Worm (Caenorhabditis elegans) whole organism, L4 larva: ENCODE measurements around the gene F10G2.1.
A peak's percentile ranks its signal among the peaks of the same experiment; 100 is the strongest.

Experiments used
- R02D3.7 ChIP-seq: fragments of 150-350 bp; sonication (generic microtip); optimal IDR thresholded peaks from 3 replicates; lab custom pipeline; 2014; ENCODE audit warnings: missing biosample characterization, missing genetic modification characterization
- Y105C5A.15 ChIP-seq: fragments of 200-800 bp; sonication (Bioruptor generic); IDR thresholded peaks from 2 replicates; pipeline ENCODE4 v1.3.6; 2022; ENCODE audit warnings: missing genetic modification characterization, missing compliant biosample characterization
- Y75B8A.6 ChIP-seq: fragments of 200-800 bp; sonication (Bioruptor generic); IDR thresholded peaks from 2 replicates; pipeline ENCODE4 v1.3.6; 2022; ENCODE audit warnings: missing genetic modification reagents, missing genetic modification characterization, missing compliant biosample characterization
- ama-1 ChIP-seq: fragments of 150-350 bp; optimal IDR thresholded peaks from 2 replicates; lab custom pipeline; 2014; ENCODE audit warnings: inconsistent platforms, mixed read lengths
- attf-4 ChIP-seq: sonication (generic microtip); optimal IDR thresholded peaks from 3 replicates; lab custom pipeline; 2017; ENCODE audit warnings: missing biosample characterization, missing genetic modification characterization
- ceh-82 ChIP-seq: sonication (generic microtip); optimal IDR thresholded peaks from 2 replicates; lab custom pipeline; 2017; ENCODE audit warnings: missing biosample characterization, missing genetic modification characterization
- cey-2 ChIP-seq: sonication (generic microtip); optimal IDR thresholded peaks from 3 replicates; lab custom pipeline; 2017; ENCODE audit warnings: missing genetic modification characterization, mild to moderate bottlenecking, missing compliant biosample characterization, antibody characterized with exemption, borderline replicate concordance; ENCODE audit not compliant: insufficient read depth
- ctbp-1 ChIP-seq: fragments of 200-800 bp; sonication (Bioruptor generic); IDR thresholded peaks from 2 replicates; pipeline ENCODE4 v1.3.6; 2022; ENCODE audit warnings: missing genetic modification reagents, missing genetic modification characterization, missing compliant biosample characterization
- daf-16 ChIP-seq, 3 experiments: sonication (generic microtip); optimal IDR thresholded peaks; 2 replicates each; lab custom pipeline; 2016 to 2017; ENCODE audit warnings: missing genetic modification characterization in 3 of 3, missing genetic modification reagents in 3 of 3, mild to moderate bottlenecking in 2 of 3, missing compliant biosample characterization in 2 of 3, missing biosample characterization in 1 of 3, moderate library complexity in 1 of 3
- daf-19 ChIP-seq: fragments of 200-800 bp; sonication (Bioruptor generic); conservative IDR thresholded peaks from 2 replicates; pipeline ENCODE4 v1.3.6; 2022; ENCODE audit warnings: missing genetic modification characterization, missing compliant biosample characterization
- dmd-6 ChIP-seq: fragments of 200-800 bp; sonication (Bioruptor generic); IDR thresholded peaks from 2 replicates; pipeline ENCODE4 v1.3.6; 2022; ENCODE audit warnings: missing genetic modification reagents, missing genetic modification characterization, missing compliant biosample characterization
- dpl-1 ChIP-seq: fragments of 150-350 bp; optimal IDR thresholded peaks from 2 replicates; lab custom pipeline; 2014; ENCODE audit warnings: missing biosample characterization, missing genetic modification reagents, missing genetic modification characterization
- duxl-1 ChIP-seq: sonication (generic microtip); optimal IDR thresholded peaks from 2 replicates; lab custom pipeline; 2016; ENCODE audit warnings: mild to moderate bottlenecking, missing genetic modification characterization, moderate library complexity, missing compliant biosample characterization; ENCODE audit not compliant: poor library complexity
- egl-43 ChIP-seq: fragments of 200-800 bp; sonication (Bioruptor generic); IDR thresholded peaks from 2 replicates; pipeline ENCODE4 v1.3.6; 2022; ENCODE audit warnings: missing genetic modification reagents, missing genetic modification characterization, missing compliant biosample characterization
- gei-8 ChIP-seq: fragments of 200-800 bp; sonication (Bioruptor generic); optimal IDR thresholded peaks from 2 replicates; lab custom pipeline; 2018; ENCODE audit warnings: mild to moderate bottlenecking, missing genetic modification characterization, missing compliant biosample characterization
- hif-1 ChIP-seq, 2 experiments: sonication (generic microtip); optimal IDR thresholded peaks; 2 replicates each; lab custom pipeline; 2016 to 2017; ENCODE audit warnings: missing compliant biosample characterization in 2 of 2, missing genetic modification characterization in 2 of 2, missing genetic modification reagents in 2 of 2, missing genotype in 2 of 2, mild to moderate bottlenecking in 1 of 2
- hlh-11 ChIP-seq: fragments of 200-800 bp; sonication (Bioruptor generic); optimal IDR thresholded peaks from 2 replicates; lab custom pipeline; 2018; ENCODE audit warnings: mild to moderate bottlenecking, missing genetic modification characterization, missing compliant biosample characterization
- hlh-30 ChIP-seq: sonication (generic microtip); optimal IDR thresholded peaks from 2 replicates; lab custom pipeline; 2017; ENCODE audit warnings: antibody characterized with exemption, mild to moderate bottlenecking, missing genetic modification characterization, missing compliant biosample characterization; ENCODE audit not compliant: insufficient read depth
- lin-1 ChIP-seq: fragments of 200-800 bp; sonication (Bioruptor generic); IDR thresholded peaks from 2 replicates; pipeline ENCODE4 v1.3.6; 2022; ENCODE audit warnings: missing genetic modification reagents, missing genetic modification characterization, missing compliant biosample characterization
- mes-2 ChIP-seq: sonication (generic microtip); optimal IDR thresholded peaks from 2 replicates; lab custom pipeline; 2016; ENCODE audit warnings: missing genotype, mild to moderate bottlenecking, missing genetic modification characterization, missing compliant biosample characterization; ENCODE audit not compliant: poor library complexity, severe bottlenecking
- mxl-2 ChIP-seq: fragments of 200-800 bp; sonication (Bioruptor generic); conservative IDR thresholded peaks from 2 replicates; pipeline ENCODE4 v1.3.6; 2022; ENCODE audit warnings: missing genetic modification reagents, missing genetic modification characterization, missing compliant biosample characterization
- nhr-10 ChIP-seq: fragments of 150-350 bp; optimal IDR thresholded peaks from 2 replicates; lab custom pipeline; 2014; ENCODE audit warnings: missing biosample characterization, missing genetic modification characterization
- nhr-11 ChIP-seq: fragments of 150-350 bp; optimal IDR thresholded peaks from 2 replicates; lab custom pipeline; 2014; ENCODE audit warnings: missing biosample characterization, missing genetic modification characterization
- nhr-28 ChIP-seq: fragments of 150-350 bp; optimal IDR thresholded peaks from 2 replicates; lab custom pipeline; 2014; ENCODE audit warnings: missing biosample characterization, missing genetic modification characterization
- nhr-41 ChIP-seq: fragments of 200-800 bp; sonication (Bioruptor generic); IDR thresholded peaks from 2 replicates; pipeline ENCODE4 v1.3.6; 2022; ENCODE audit warnings: missing genetic modification reagents, missing genetic modification characterization, missing compliant biosample characterization
- nhr-76 ChIP-seq: fragments of 150-350 bp; optimal IDR thresholded peaks from 2 replicates; lab custom pipeline; 2014; ENCODE audit warnings: missing biosample characterization, missing genetic modification characterization
- pqm-1 ChIP-seq: sonication (generic microtip); optimal IDR thresholded peaks from 2 replicates; lab custom pipeline; 2017; ENCODE audit warnings: missing biosample characterization, missing genetic modification characterization
- unc-130 ChIP-seq: sonication (generic microtip); optimal IDR thresholded peaks from 2 replicates; lab custom pipeline; 2016; ENCODE audit warnings: missing genetic modification reagents, missing genetic modification characterization, missing compliant biosample characterization
- unc-62 ChIP-seq, 3 experiments: fragments of 150-350 bp in 1 of 3; sonication (generic microtip); optimal IDR thresholded peaks in 2 of 3; peaks in 1 of 3; 1 replicate in 1 of 3; 2 replicates in 2 of 3; lab custom pipeline; 2014 to 2017; ENCODE audit warnings: missing biosample characterization in 3 of 3, missing genetic modification characterization in 3 of 3, missing genetic modification reagents in 3 of 3, missing genotype in 1 of 3
- zag-1 ChIP-seq: fragments of 150-350 bp; optimal IDR thresholded peaks from 2 replicates; lab custom pipeline; 2014; ENCODE audit warnings: missing biosample characterization, missing genetic modification characterization
- ztf-11 ChIP-seq: fragments of 150-350 bp; optimal IDR thresholded peaks from 2 replicates; lab custom pipeline; 2014; ENCODE audit warnings: missing biosample characterization, missing genetic modification characterization

Gene F10G2.1

ce11 chrV:7361673-7362072, 29.3 kb downstream of the F10G2.1 start, which contains the start of gene cyp-35A1:
cyp-35A1 (minus strand) TSS chrV:7361773.
- TF ChIP-seq ctbp-1 (GFP tag; lab: Robert Waterston, UW) (no peak), nhr-10 (tag; lab: Kevin White, UChicago) (no peak), R02D3.7 (tag; lab: Kevin White, UChicago) (no peak), dpl-1 (GFP tag; lab: Kevin White, UChicago) (no peak), egl-43 (GFP tag; lab: Robert Waterston, UW) (no peak), unc-130 (GFP tag; lab: Kevin White, UChicago) (no peak), cey-2 (tag; lab: Kevin White, UChicago) (no peak), dmd-6 (GFP tag; lab: Robert Waterston, UW) (no peak), hlh-30 (no peak), ceh-82 (tag; lab: Kevin White, UChicago) (no peak), duxl-1 (tag; lab: Kevin White, UChicago) (no peak), Y75B8A.6 (no peak), hif-1 (tag; optimal IDR thresholded peaks at IDR 0.05; lab: Kevin White, UChicago) (no peak), daf-19 (no peak), Y105C5A.15 (GFP tag; lab: Robert Waterston, UW) (no peak), nhr-41 (GFP tag; lab: Robert Waterston, UW) (no peak), attf-4 (tag; lab: Kevin White, UChicago) (no peak)
- TF ChIP-seq, all 104 proteins: peak for 0

- TF ChIP-seq ama-1 (lab: Kevin White, UChicago) (no peak), dmd-6 (GFP tag; lab: Robert Waterston, UW) (peak; percentile 57; the same call in 1 of the 2 replicates), Y75B8A.6 (no peak), daf-16 (GFP tag; optimal IDR thresholded peaks at IDR 0.05; lab: Kevin White, UChicago) (no peak), daf-16 (tag; optimal IDR thresholded peaks at IDR 0.05; lab: Kevin White, UChicago) (peak; percentile 91), mes-2 (tag; lab: Kevin White, UChicago) (no peak), nhr-28 (peak; percentile 71), ztf-11 (tag; lab: Kevin White, UChicago) (no peak), zag-1 (tag; lab: Kevin White, UChicago) (no peak), duxl-1 (tag; lab: Kevin White, UChicago) (no peak), daf-19 (no peak), nhr-76 (tag; lab: Kevin White, UChicago) (no peak), hlh-11 (tag; lab: Kevin White, UChicago) (peak; percentile 53), pqm-1 (tag; lab: Kevin White, UChicago) (peak; percentile 52), mxl-2 (GFP tag; lab: Robert Waterston, UW) (no peak), gei-8 (no peak), Y105C5A.15 (GFP tag; lab: Robert Waterston, UW) (no peak), lin-1 (GFP tag; lab: Robert Waterston, UW) (no peak), nhr-41 (GFP tag; lab: Robert Waterston, UW) (no peak), dpl-1 (GFP tag; lab: Kevin White, UChicago) (no peak)
- TF ChIP-seq, all 104 proteins: peak for 5
Observed at ce11 chrV:7364059-7364458, 31.7 kb downstream of the F10G2.1 start, which contains the start of gene cyp-35A2. cyp-35A2 (minus strand) TSS chrV:7364182.

ce11 chrV:7364951-7365350, 32.6 kb downstream of the F10G2.1 start, which contains the start of gene exc-13:
exc-13 (plus strand) TSS chrV:7365251.
- TF ChIP-seq nhr-11 (tag; lab: Kevin White, UChicago), result no peak
- peak in 1 of 2 experiments; percentile 90 for TF ChIP-seq daf-16 (GFP tag; optimal IDR thresholded peaks at IDR 0.05; lab: Kevin White, UChicago)
- no peak for TF ChIP-seq daf-16 (tag; optimal IDR thresholded peaks at IDR 0.05; lab: Kevin White, UChicago)

ce11 chrV:7369578-7369977, 37.2 kb downstream of the F10G2.1 start, which contains the start of gene srj-14:
srj-14 (plus strand) TSS chrV:7369708.
- TF ChIP-seq unc-62 (GFP tag; optimal IDR thresholded peaks at IDR 0.05 in 1 of 2; lab: Kevin White, UChicago) (peak in 1 of 2 experiments; percentile 93), unc-62 (tag; optimal IDR thresholded peaks at IDR 0.05; lab: Kevin White, UChicago) (no peak), hif-1 (tag; optimal IDR thresholded peaks at IDR 0.05; lab: Kevin White, UChicago) (no peak)
- TF ChIP-seq, all 104 proteins: peak for 1
